Fruit fly (Drosophila melanogaster) whole organism: Measurements from ENCODE around the gene MFS9.
A peak's percentile ranks its signal among the peaks of the same experiment; 100 is the strongest.

Experiments used
- CG8478 ChIP-seq: fragments of >200 bp; optimal IDR thresholded peaks from 2 replicates; lab custom pipeline; 2018; ENCODE audit warnings: inconsistent platforms
- Dll ChIP-seq: fragments of >200 bp; optimal IDR thresholded peaks from 2 replicates; lab custom pipeline; 2017
- pan ChIP-seq: fragments of >200 bp; optimal IDR thresholded peaks from 2 replicates; lab custom pipeline; 2017
- psq ChIP-seq: fragments of >200 bp; optimal IDR thresholded peaks from 2 replicates; lab custom pipeline; 2017
- usp ChIP-seq: fragments of >200 bp; optimal IDR thresholded peaks from 2 replicates; lab custom pipeline; 2017; ENCODE audit warnings: missing biosample characterization, missing genetic modification characterization, mixed read lengths

DNA sequence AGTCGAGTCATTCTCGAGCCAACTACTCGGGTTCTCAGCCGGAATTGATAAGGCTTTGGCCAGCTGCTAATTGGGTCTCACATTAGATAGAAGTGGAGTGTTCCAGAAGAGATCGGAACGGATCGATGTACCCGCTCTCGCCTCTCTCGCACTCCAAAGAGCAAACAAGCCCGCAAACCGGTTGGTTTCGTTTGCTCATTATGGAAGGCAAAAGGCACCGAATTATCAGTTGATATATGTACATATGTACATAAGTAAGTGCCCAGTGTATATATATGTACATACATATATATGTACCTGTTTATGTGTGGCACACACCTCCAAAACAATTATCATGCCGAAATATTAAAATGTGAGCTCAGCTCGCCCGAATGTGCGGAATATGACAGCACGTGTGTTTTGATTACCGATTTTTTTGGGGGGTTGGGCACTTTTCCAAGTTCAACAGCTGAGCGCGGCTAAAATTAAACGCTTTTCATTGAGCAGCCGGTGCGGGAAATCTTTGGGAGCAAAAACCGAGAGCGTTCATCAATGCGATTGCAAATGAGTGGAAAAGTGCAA, 43.5 kb upstream of the MFS9 start:
- TF ChIP-seq pan (lab: Kevin White, UChicago): no peak
- no peak for TF ChIP-seq usp
- no peak for TF ChIP-seq CG8478 (lab: Kevin White, UChicago)
- TF ChIP-seq psq (lab: Kevin White, UChicago): no peak
- TF ChIP-seq Dll (lab: Kevin White, UChicago): peak; percentile 47
